Fruit fly (Drosophila melanogaster): ENCODE measurements around the gene CG31036.

- TF ChIP-seq HLH4C (GFP tag; IDR thresholded peaks at IDR 0.05; ENCODE audit: partially characterized antibody), result peak; percentile 94
- TF ChIP-seq CG6813 (GFP tag; optimal IDR thresholded peaks at IDR 0.05), result no peak
- TF ChIP-seq CG8478 (optimal IDR thresholded peaks at IDR 0.05), result no peak
- TF ChIP-seq CG14441 (GFP tag; IDR thresholded peaks at IDR 0.05), result no peak
- TF ChIP-seq jigr1 (GFP tag; IDR thresholded peaks at IDR 0.05), result no peak
- no peak for TF ChIP-seq sr (GFP tag; IDR thresholded peaks at IDR 0.05)
- no peak for TF ChIP-seq Sry-β (GFP tag; optimal IDR thresholded peaks at IDR 0.05)
- no peak for TF ChIP-seq CG4820 (GFP tag; optimal IDR thresholded peaks at IDR 0.05)
- no peak for TF ChIP-seq CG31441 (GFP tag; IDR thresholded peaks at IDR 0.05)
- no peak for TF ChIP-seq D (optimal IDR thresholded peaks at IDR 0.05)
- no peak for TF ChIP-seq D (GFP tag; optimal IDR thresholded peaks at IDR 0.05)
- TF ChIP-seq CG6683 (GFP tag; optimal IDR thresholded peaks at IDR 0.05), result no peak
- TF ChIP-seq dan (GFP tag; IDR thresholded peaks at IDR 0.05), result no peak
- no peak for TF ChIP-seq CG17612 (GFP tag; IDR thresholded peaks at IDR 0.05)
- no peak for TF ChIP-seq CG10565 (GFP tag; optimal IDR thresholded peaks at IDR 0.05)
These were observed 27.8 kb downstream of the CG31036 start, which contains the start of the genes eIF2Balpha and Vps13B for dm6 chr3R:29935756-29936155.
